Fruit fly (Drosophila melanogaster): ENCODE results near the gene CG33116.
A peak's percentile ranks its signal among the peaks of the same experiment; 100 is the strongest.

CG33116 gene

dm6 chr2L:19577187-19577765 lies 44.0 kb downstream of the CG33116 start, which contains the start of the genes spi and msb1l (continued):
- no peak for TF ChIP-seq CG1603 (tag; optimal IDR thresholded peaks at IDR 0.05)
- TF ChIP-seq Hey (tag; optimal IDR thresholded peaks at IDR 0.05), result no peak
- no peak for TF ChIP-seq odd (GFP tag; optimal IDR thresholded peaks at IDR 0.05)
- peak; percentile 62 for TF ChIP-seq CG7839 (tag; optimal IDR thresholded peaks at IDR 0.05)
- no peak for TF ChIP-seq Drgx (GFP tag; IDR thresholded peaks at IDR 0.05)
- TF ChIP-seq Dip2 (GFP tag; IDR thresholded peaks at IDR 0.05), result no peak
- no peak for TF ChIP-seq CG12299 (tag; optimal IDR thresholded peaks at IDR 0.05)
- TF ChIP-seq CG15073 (GFP tag; optimal IDR thresholded peaks at IDR 0.05), result no peak
- TF ChIP-seq tgo (GFP tag; IDR thresholded peaks at IDR 0.05), result no peak
- TF ChIP-seq phol (tag; optimal IDR thresholded peaks at IDR 0.05), result peak; percentile 95
- TF ChIP-seq HLH3B (GFP tag; IDR thresholded peaks at IDR 0.05), result no peak
- 0 out of 2 replicates have a peak, but pooled peaks have one; percentile 31 for TF ChIP-seq danr (GFP tag; IDR thresholded peaks at IDR 0.05)
- TF ChIP-seq otp (GFP tag; IDR thresholded peaks at IDR 0.05), result 0 out of 3 replicates have a peak, but pooled peaks have one; percentile 5
- peak; percentile 36 for TF ChIP-seq CG13775 (GFP tag; optimal IDR thresholded peaks at IDR 0.05)
- TF ChIP-seq ap (GFP tag; IDR thresholded peaks at IDR 0.05), result no peak
- no peak for TF ChIP-seq CG12236 (GFP tag; optimal IDR thresholded peaks at IDR 0.05)
- no peak for TF ChIP-seq H2.0 (GFP tag; IDR thresholded peaks at IDR 0.05)
- no peak for TF ChIP-seq CG7786 (GFP tag; optimal IDR thresholded peaks at IDR 0.05)
- TF ChIP-seq Eip74EF (GFP tag; optimal IDR thresholded peaks at IDR 0.05), result no peak
- peak in 1 of 2 experiments; percentile 15 for TF ChIP-seq bsh (GFP tag; optimal IDR thresholded peaks at IDR 0.05)
- peak; percentile 33 for TF ChIP-seq CG9797 (GFP tag; optimal IDR thresholded peaks at IDR 0.05)
- TF ChIP-seq repo (GFP tag; optimal IDR thresholded peaks at IDR 0.05), result no peak
- TF ChIP-seq CG12659 (GFP tag; optimal IDR thresholded peaks at IDR 0.05), result peak; percentile 74
- peak; percentile 57 for TF ChIP-seq CG13287 (GFP tag; IDR thresholded peaks at IDR 0.05; ENCODE audit: partially characterized antibody)
- TF ChIP-seq Vsx1 (GFP tag; optimal IDR thresholded peaks at IDR 0.05), result no peak
- TF ChIP-seq CG7987 (GFP tag; optimal IDR thresholded peaks at IDR 0.05), result no peak
- peak; percentile 56 for TF ChIP-seq Hmr (GFP tag; optimal IDR thresholded peaks at IDR 0.05)
- TF ChIP-seq BEAF-32 (GFP tag; optimal IDR thresholded peaks at IDR 0.05), result peak; percentile 87
- TF ChIP-seq bbx (GFP tag; IDR thresholded peaks at IDR 0.05; ENCODE audit: partially characterized antibody), result peak; percentile 10; the same call in 1 of the 2 replicates
- no peak for TF ChIP-seq CHES-1-like (GFP tag; optimal IDR thresholded peaks at IDR 0.05)
- TF ChIP-seq CG32767 (GFP tag; IDR thresholded peaks at IDR 0.05), result no peak
- TF ChIP-seq CG3726 (GFP tag; IDR thresholded peaks at IDR 0.05), result no peak
- TF ChIP-seq dpn (GFP tag; optimal IDR thresholded peaks at IDR 0.05), result peak; percentile 24 to 63
- peak; percentile 47 for TF ChIP-seq CG18764 (GFP tag; optimal IDR thresholded peaks at IDR 0.05)
- no peak for TF ChIP-seq HLHmδ (GFP tag; optimal IDR thresholded peaks at IDR 0.05)
- no peak for TF ChIP-seq Taf1 (GFP tag; IDR thresholded peaks at IDR 0.05)
- TF ChIP-seq lab (GFP tag; optimal IDR thresholded peaks at IDR 0.05), result peak; percentile 55
- TF ChIP-seq kni (GFP tag; optimal IDR thresholded peaks at IDR 0.05), result no peak
- peak; percentile 56 for TF ChIP-seq NfI (GFP tag; optimal IDR thresholded peaks at IDR 0.05)
- peak; percentile 63 for TF ChIP-seq dmrt11E (tag; optimal IDR thresholded peaks at IDR 0.05)
- peak; percentile 17 for TF ChIP-seq bab2 (GFP tag; optimal IDR thresholded peaks at IDR 0.05)
- TF ChIP-seq CG15479 (GFP tag; optimal IDR thresholded peaks at IDR 0.05), result no peak
- TF ChIP-seq gsb-n (tag; optimal IDR thresholded peaks at IDR 0.05), result peak; percentile 32
- no peak for TF ChIP-seq B-H1 (GFP tag; IDR thresholded peaks at IDR 0.05)
- TF ChIP-seq CG2889 (GFP tag; IDR thresholded peaks at IDR 0.05), result no peak
- TF ChIP-seq Hr3 (GFP tag; optimal IDR thresholded peaks at IDR 0.05), result peak; percentile 71
- no peak for TF ChIP-seq ems (GFP tag; optimal IDR thresholded peaks at IDR 0.05)
- peak; percentile 42 for TF ChIP-seq CG15601 (tag; optimal IDR thresholded peaks at IDR 0.05)
- TF ChIP-seq sd (tag; optimal IDR thresholded peaks at IDR 0.05), result no peak
